Fruit fly (Drosophila melanogaster) Kc167 (cell line): ENCODE measurements around the gene Aps.

ENCODE experiments used
- Myc ChIP-seq: fragments of >200 bp; optimal IDR thresholded peaks from 2 replicates; lab custom pipeline; 2017; ENCODE audit warnings: missing external identifiers
- Sin3A ChIP-seq: fragments of >200 bp; optimal IDR thresholded peaks from 2 replicates; lab custom pipeline; 2018; ENCODE audit warnings: missing external identifiers
- h ChIP-seq: fragments of >200 bp; optimal IDR thresholded peaks from 3 replicates; lab custom pipeline; 2018; ENCODE audit warnings: missing external identifiers
- insv ChIP-seq: fragments of >200 bp; optimal IDR thresholded peaks from 3 replicates; lab custom pipeline; 2018; ENCODE audit warnings: missing external identifiers
- psq ChIP-seq: fragments of >200 bp; optimal IDR thresholded peaks from 2 replicates; lab custom pipeline; 2017; ENCODE audit warnings: missing external identifiers
- ttk ChIP-seq: sonication (Bioruptor generic); optimal IDR thresholded peaks from 2 replicates; lab custom pipeline; 2017; ENCODE audit warnings: missing external identifiers

Aps gene

DNA sequence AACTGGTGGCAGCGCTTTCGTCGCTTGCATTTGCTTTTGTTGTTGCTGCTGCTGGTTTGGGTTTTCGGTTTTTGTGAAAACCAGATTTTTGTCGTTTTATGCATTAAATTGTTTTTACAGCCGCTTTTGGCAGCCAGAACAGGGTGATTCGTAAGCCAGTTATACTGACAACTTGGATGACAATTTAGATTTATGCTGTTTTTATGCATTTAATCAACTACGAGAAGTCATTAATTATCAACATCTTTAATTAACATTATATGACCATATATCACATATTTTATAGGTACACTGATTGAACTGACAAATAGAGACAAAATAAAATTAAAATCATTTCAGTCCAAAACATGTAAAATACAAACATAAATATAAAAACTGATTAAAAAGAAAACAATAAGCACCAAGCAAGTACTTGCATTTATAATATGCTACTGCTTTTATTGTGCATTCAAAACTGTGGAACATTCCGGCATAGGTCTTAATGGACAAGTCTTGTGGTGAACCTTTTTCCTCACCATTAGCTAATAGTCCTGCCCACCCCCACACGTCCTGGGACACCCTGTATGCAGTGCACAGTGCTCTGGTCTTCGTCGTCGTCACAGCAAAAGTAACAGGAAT lies 44.0 kb downstream of the Aps start:
- no peak for TF ChIP-seq Myc
- TF ChIP-seq psq (lab: Kevin White, UChicago) = no peak
- TF ChIP-seq Sin3A = no peak
- no peak for TF ChIP-seq insv (lab: Kevin White, UChicago)
- no peak for TF ChIP-seq ttk (lab: Kevin White, UChicago)
- no peak for TF ChIP-seq h

dm6 chr3L:10854026-10854425 lies 44.9 kb downstream of the Aps start:
- no peak for TF ChIP-seq ttk (lab: Kevin White, UChicago)
- no peak for TF ChIP-seq insv (lab: Kevin White, UChicago)

DNA sequence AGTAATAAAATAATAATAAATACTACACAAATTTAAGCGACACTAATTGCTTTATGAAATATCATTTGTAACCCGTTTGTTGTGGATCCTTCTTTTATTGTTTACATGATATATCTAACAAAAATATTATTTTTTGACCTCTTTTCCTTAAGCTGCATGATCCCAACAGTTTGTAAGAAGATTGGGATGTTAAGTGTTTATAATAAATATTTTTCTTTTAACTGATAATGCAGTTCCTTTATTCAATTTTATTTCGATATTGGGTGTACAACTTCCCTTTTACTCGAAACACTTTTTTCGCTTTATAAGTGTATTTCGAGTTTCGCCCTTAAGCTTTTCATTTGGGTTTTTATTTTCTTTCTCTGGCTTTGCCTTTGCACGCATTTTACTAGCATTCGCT lies 45.3 kb downstream of the Aps start:
- TF ChIP-seq insv (lab: Kevin White, UChicago) = no peak
- TF ChIP-seq Sin3A = no peak
- TF ChIP-seq Myc = no peak
- no peak for TF ChIP-seq ttk (lab: Kevin White, UChicago)
- TF ChIP-seq h = no peak
- TF ChIP-seq psq (lab: Kevin White, UChicago) = no peak

dm6 chr3L:10853131-10853471 lies 45.8 kb downstream of the Aps start:
- no peak for TF ChIP-seq insv (lab: Kevin White, UChicago)
- TF ChIP-seq psq (lab: Kevin White, UChicago) = no peak
- no peak for TF ChIP-seq Myc
- TF ChIP-seq h = no peak
- TF ChIP-seq Sin3A = no peak
- no peak for TF ChIP-seq ttk (lab: Kevin White, UChicago)

dm6 chr3L:10852347-10853130 lies 46.4 kb downstream of the Aps start:
- TF ChIP-seq ttk (lab: Kevin White, UChicago) (no peak), psq (lab: Kevin White, UChicago) (no peak), insv (lab: Kevin White, UChicago) (no peak), Sin3A (no peak), h (no peak), Myc (no peak)

DNA sequence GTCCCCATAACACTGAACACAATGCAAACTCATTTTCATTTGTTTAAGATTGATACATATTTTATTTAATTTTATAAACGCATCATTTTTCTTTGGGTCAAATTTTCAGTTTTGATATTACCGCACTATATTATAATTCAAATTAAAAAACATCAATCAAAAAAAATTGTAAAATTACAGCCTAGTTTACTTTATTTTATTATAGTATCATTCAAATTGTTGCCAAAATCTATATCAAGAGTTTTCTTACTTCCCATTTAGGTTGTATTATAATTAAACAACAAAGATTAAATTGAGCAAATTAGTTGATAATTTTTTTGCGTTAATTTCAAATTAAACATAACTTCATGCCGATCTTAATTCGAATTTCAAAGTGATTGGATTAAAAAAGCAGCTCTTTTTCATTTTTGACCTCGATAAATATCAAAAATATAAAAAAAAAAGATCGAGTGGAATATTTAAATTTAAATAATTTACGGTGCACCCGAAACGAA lies 47.0 kb downstream of the Aps start:
- no peak for TF ChIP-seq psq (lab: Kevin White, UChicago)
- TF ChIP-seq insv (lab: Kevin White, UChicago) = no peak
- no peak for TF ChIP-seq Myc
- TF ChIP-seq ttk (lab: Kevin White, UChicago) = no peak
- TF ChIP-seq Sin3A = no peak
- no peak for TF ChIP-seq h

DNA sequence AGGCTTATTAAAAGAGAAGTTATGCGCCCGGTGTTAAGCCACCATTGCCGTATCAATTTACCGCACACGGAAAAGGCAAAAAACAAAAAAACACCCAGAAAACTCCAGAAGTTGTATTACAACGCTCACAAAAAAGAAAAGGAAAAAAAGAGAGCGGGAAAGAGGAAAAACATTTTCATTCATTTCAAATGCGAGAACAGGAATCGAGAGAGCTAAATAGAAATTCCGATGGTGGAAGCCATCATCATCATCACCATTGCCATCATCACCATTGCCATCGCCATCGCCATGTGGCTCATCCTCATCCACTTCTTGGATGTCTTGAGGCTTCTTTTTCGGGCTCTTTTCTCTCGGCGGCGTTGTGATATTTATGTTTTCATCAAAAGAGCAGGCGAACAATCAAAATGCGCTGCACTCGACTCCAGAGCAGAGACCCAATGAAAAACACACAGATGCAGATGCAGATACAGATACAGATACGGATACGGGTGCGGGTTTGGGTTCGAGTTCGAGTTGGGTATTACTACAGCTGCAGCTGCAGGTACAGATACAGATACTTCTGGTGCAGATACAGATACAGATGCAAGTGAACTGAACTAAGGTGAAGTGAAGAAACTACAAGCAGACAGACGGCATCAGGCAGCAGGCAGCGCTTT lies 47.7 kb downstream of the Aps start:
- TF ChIP-seq insv (lab: Kevin White, UChicago) (no peak), Myc (no peak), Sin3A (no peak), psq (lab: Kevin White, UChicago) (no peak), h (no peak)

DNA sequence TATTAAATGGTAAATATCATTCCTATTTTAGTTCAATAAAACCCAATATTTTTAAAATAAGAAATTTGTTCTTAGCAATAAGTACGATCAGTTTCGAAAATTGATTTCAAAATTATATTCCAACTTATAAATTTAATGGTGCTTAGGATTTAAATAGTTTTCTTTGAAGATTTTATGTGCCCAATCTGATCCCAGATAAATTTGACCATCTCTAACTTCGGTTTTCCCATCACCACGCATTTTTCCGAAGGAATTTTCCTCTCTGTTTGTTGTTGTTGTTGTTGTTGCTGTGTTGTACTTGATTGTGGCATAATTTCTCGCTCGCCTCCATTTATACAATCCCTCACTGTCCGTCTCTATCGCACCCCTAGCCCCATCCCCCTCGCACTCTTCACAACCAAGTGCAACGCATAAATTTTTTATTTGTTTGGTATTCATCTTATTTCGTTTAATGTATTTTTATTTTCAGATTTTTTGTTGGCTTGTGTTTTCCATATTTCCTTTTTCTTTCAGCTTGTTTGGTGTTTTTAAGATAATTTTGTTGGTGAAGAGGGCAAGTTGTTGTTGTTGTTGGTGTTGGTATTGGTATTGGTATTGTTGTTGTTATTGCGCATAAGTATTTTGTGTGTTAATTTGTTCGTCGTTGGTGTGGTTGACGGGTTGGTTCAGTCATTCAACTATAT lies 49.2 kb downstream of the Aps start:
- no peak for TF ChIP-seq ttk (lab: Kevin White, UChicago)
- no peak for TF ChIP-seq psq (lab: Kevin White, UChicago)
- no peak for TF ChIP-seq h
- no peak for TF ChIP-seq insv (lab: Kevin White, UChicago)

DNA sequence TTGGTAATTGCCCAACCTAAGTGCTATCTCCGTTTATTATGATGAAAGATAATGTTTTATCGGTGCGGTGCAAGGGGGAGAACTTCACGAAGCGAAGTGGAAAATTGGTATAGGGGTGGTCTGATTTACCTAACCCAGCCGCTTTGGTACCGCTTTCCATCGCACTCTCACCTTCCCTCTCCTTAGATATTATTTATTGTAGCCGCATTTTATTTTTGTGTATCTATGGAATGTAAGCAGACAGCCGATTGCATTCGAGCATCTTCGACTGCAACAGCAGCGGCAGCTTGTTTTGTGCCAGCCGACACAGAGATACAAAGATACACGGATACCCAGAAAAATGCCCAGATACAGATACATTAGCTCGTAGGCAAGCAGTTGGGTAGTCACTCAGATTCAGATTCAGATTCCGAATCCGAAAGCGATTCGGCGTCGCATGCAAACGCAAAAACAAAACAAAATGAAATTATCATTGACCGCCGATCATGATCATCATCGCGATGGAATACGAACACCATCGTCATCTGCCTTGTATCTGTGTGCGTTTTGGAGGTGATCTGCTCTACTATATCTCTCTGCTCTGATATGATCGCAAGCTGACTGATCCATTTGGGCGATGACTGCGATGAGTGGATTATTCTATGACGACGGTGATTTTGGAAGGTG lies 50.1 kb downstream of the Aps start:
- TF ChIP-seq psq (lab: Kevin White, UChicago) (no peak), h (no peak), insv (lab: Kevin White, UChicago) (no peak), Sin3A (no peak), ttk (lab: Kevin White, UChicago) (no peak), Myc (no peak)

DNA sequence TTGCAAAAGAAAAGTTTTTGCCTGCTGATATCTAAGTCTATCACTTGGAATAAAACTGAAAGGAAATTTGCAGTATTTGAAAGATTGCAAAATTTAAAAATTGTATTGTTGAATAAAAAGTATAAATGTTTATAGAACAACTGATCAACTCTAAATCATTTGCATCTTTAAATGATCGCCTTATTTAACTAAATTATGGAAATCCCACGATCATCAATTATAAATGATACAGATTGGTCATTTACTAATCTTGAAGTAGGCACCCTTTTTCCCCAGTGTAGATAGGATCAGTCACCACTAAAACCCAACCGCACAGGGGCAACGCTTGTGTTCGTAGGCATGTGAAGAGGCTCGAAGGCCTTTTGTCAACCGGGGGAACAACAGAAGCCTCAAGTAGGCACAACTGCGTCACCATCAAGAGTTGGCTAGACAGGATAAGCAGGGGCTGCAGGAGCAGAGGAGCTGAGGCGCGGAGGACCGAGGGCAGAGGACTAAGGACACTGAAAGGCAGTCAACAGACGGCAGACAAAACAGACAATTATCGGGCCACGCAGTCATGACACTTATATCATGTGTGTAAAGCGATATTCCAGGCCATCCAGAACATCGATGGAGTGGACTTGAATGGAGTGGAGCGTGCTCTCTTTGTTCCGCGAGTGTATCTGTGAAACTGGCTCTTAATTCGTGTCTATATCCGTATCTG lies 51.0 kb downstream of the Aps start:
- TF ChIP-seq Myc (no peak), psq (lab: Kevin White, UChicago) (no peak), Sin3A (no peak), insv (lab: Kevin White, UChicago) (no peak), h (no peak), ttk (lab: Kevin White, UChicago) (no peak)

DNA sequence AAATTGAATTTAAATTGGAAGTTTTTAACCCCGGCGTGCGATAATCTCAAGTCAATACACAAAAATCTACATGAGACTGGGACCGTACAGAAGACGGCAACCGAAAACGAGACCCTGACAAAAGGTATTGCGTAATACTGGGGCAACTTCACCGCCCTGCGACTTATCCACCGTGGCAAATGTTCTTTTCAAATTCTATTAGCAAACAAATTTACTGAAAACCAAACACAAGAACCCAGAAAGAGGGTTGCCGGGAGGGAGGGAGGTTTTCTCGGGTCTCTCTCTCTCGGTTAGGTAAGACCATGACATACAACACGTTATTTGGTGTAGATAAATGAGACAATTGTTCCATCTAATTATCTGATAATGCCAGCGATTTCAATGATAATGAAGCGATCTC lies 53.2 kb downstream of the Aps start:
- TF ChIP-seq ttk (lab: Kevin White, UChicago) (no peak), Myc (no peak)
